Fruit fly (Drosophila melanogaster) whole organism: ENCODE results near the gene Gal.

Experiments used
- EcR ChIP-seq, 2 experiments: fragments of >200 bp; optimal IDR thresholded peaks; 2 replicates each; lab custom pipeline; 2017; ENCODE audit warnings: missing biosample characterization in 2 of 2, missing genetic modification characterization in 2 of 2, missing genetic modification reagents in 2 of 2
- psq ChIP-seq: fragments of >200 bp; optimal IDR thresholded peaks from 2 replicates; lab custom pipeline; 2017

dm6 chr2L:6031838-6032237 is 25.2 kb upstream of the Gal start:
- TF ChIP-seq EcR (GFP tag; optimal IDR thresholded peaks at IDR 0.05; lab: Kevin White, UChicago) (no peak), psq (no peak)
